Worm (Caenorhabditis elegans) whole organism, L2 larva: ENCODE results near the gene nas-17.

Experiments
- F13H6.1 ChIP-seq: sonication (generic microtip); optimal IDR thresholded peaks from 2 replicates; lab custom pipeline; 2016; ENCODE audit warnings: missing genetic modification characterization, missing compliant biosample characterization
- Y55F3AM.14 ChIP-seq: fragments of 200-800 bp; sonication (Bioruptor generic); optimal IDR thresholded peaks from 2 replicates; lab custom pipeline; 2018; ENCODE audit warnings: mild to moderate bottlenecking, missing genetic modification characterization, missing compliant biosample characterization
- ceh-82 ChIP-seq: fragments of 150-350 bp; optimal IDR thresholded peaks from 2 replicates; lab custom pipeline; 2014; ENCODE audit warnings: missing biosample characterization, missing genetic modification characterization
- dmd-4 ChIP-seq: sonication (generic microtip); optimal IDR thresholded peaks from 2 replicates; lab custom pipeline; 2017; ENCODE audit warnings: missing biosample characterization, missing genetic modification characterization
- egl-27 ChIP-seq: sonication (generic microtip); optimal IDR thresholded peaks from 3 replicates; lab custom pipeline; 2017; ENCODE audit warnings: missing biosample characterization, missing genetic modification reagents, missing genetic modification characterization
- lsy-2 ChIP-seq, 2 experiments: fragments of 150-350 bp in 1 of 2; sonication (generic microtip) in 1 of 2; optimal IDR thresholded peaks; 2 replicates each; lab custom pipeline; 2014 to 2017; ENCODE audit warnings: missing biosample characterization in 2 of 2, missing genetic modification characterization in 2 of 2
- nhr-11 ChIP-seq: fragments of 150-350 bp; optimal IDR thresholded peaks from 2 replicates; lab custom pipeline; 2014; ENCODE audit warnings: missing biosample characterization, missing genetic modification characterization
- nhr-12 ChIP-seq: fragments of 150-350 bp; optimal IDR thresholded peaks from 2 replicates; lab custom pipeline; 2014; ENCODE audit warnings: missing biosample characterization, missing genetic modification characterization
- unc-62 ChIP-seq: fragments of 150-350 bp; optimal IDR thresholded peaks from 2 replicates; lab custom pipeline; 2014; ENCODE audit warnings: missing biosample characterization, missing genetic modification reagents, missing genetic modification characterization
- zag-1 ChIP-seq: fragments of 150-350 bp; optimal IDR thresholded peaks from 2 replicates; lab custom pipeline; 2014; ENCODE audit warnings: missing biosample characterization, missing genetic modification characterization
- ztf-4 ChIP-seq: fragments of 150-350 bp; optimal IDR thresholded peaks from 2 replicates; lab custom pipeline; 2014; ENCODE audit warnings: missing biosample characterization, missing genetic modification characterization

DNA sequence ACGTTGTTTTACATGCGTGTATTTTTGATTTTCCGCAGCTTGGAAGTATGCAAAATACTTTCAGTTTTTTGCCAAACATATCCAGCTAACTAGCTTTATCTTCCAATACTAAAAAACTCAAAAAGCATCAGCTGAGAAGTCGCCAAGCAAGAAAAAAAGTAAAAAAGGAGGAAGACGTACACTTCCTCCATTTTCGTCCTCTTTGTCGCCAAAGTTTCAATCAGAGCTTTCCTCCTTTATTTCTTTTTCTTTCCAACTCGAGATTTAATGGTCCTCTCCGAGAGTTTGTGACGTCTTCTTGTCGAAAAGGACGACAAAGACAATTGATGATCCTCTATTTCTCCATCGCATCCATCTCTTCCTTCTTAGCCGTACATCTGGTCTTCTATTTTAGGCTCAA lies 18.1 kb upstream of the nas-17 start:
- TF ChIP-seq unc-62 (no peak), egl-27 (tag; lab: Kevin White, UChicago) (no peak), nhr-11 (tag; lab: Kevin White, UChicago) (no peak), ztf-4 (no peak), Y55F3AM.14 (GFP tag; lab: Kevin White, UChicago) (no peak), zag-1 (no peak), dmd-4 (no peak), lsy-2 (tag; optimal IDR thresholded peaks at IDR 0.05; lab: Kevin White, UChicago) (no peak), nhr-12 (tag; lab: Kevin White, UChicago) (no peak), ceh-82 (no peak), F13H6.1 (tag; lab: Kevin White, UChicago) (no peak)
